Worm (Caenorhabditis elegans): Measurements from ENCODE around the gene bcl-7.

The bcl-7 gene

DNA sequence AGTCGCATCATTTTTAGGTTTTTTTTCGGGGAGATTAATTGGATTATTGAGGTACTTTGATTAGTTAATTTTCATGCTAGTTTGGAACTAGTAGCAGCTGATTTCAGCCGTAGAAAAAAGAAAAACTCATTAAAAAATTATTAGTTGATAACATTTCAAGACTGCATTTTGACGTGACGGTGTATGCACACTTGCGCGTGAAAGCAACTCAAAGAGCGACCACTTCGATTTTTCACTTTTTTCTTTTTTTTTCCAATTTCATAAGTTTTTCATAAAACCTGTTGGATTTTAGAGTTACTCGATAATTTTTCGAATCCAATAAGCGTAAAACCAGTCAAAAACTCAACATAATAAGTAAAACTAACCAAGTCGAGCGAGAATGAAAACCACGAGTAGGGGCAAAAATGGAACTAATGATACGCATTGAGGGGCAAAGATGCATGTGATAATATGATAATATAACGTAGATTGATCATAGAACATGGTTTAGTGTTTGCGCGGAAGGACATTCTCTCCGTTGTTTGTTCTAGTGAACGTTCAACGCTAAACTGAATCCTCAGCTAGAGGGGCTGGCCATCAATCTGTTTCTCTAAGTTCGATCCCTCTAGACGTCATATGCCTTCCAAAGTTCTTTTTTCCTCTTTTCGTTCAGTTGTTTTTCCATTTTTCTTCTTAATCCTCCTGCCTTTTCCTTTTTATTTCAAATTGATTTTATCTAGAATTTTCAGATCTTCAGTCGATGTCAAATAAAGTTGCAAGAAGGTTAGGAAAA, 22.5 kb downstream of the bcl-7 start, which contains the start of the genes F25B5.6 and F25B5.3 (continued):
- TF ChIP-seq mep-1 (tag; optimal IDR thresholded peaks at IDR 0.05) (no peak), ZK546.5 (tag; optimal IDR thresholded peaks at IDR 0.05) (no peak), nhr-77 (tag; optimal IDR thresholded peaks at IDR 0.05) (no peak), unc-62 (GFP tag; optimal IDR thresholded peaks at IDR 0.05 in 1 of 2) (peak in 1 of 2 experiments; percentile 68), unc-62 (tag; optimal IDR thresholded peaks at IDR 0.05) (no peak), ces-1 (GFP tag; optimal IDR thresholded peaks at IDR 0.05) (no peak), zag-1 (tag; optimal IDR thresholded peaks at IDR 0.05) (no peak), Y48G9A.11 (GFP tag; IDR thresholded peaks at IDR 0.05) (no peak), hlh-30 (tag; optimal IDR thresholded peaks at IDR 0.05; ENCODE audit: insufficient read depth) (peak; percentile 76), dve-1 (tag; optimal IDR thresholded peaks at IDR 0.05; ENCODE audit: insufficient read depth) (peak; percentile 8), lin-29 (GFP tag; IDR thresholded peaks at IDR 0.05) (no peak)

DNA sequence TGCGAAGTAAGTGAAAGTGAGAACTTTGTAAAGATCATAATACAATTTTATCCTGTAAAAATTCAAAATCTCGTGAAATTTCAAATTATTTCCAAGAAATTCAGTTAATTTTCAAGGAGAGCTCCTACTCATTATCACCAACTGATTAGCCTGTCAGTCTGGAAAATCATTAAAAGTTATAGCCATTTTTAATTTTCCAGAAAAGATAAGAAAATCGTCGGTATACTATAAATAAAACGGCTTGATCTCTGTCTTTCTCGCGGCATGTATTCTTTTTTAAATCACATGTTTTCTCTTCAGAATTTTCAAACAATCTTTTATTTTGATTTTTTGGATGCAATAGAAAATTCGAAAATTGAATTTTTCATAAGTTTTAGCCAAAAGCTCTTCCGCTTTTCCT, 23.1 kb downstream of the bcl-7 start:
- TF ChIP-seq dve-1 (tag; optimal IDR thresholded peaks at IDR 0.05; ENCODE audit: insufficient read depth) (peak; percentile 43), mxl-2 (GFP tag; conservative IDR thresholded peaks at IDR 0.05) (no peak), daf-19 (GFP tag; conservative IDR thresholded peaks at IDR 0.05) (no peak), ztf-7 (tag; optimal IDR thresholded peaks at IDR 0.05) (no peak), nhr-111 (GFP tag; optimal IDR thresholded peaks at IDR 0.05) (no peak), zfp-2 (tag; optimal IDR thresholded peaks at IDR 0.05) (no peak), T26A8.4 (GFP tag; IDR thresholded peaks at IDR 0.05) (no peak), dpl-1 (GFP tag; optimal IDR thresholded peaks at IDR 0.05) (no peak), duxl-1 (tag; optimal IDR thresholded peaks at IDR 0.05; ENCODE audit: poor library complexity) (no peak), nhr-76 (tag; optimal IDR thresholded peaks at IDR 0.05) (no peak), php-3 (GFP tag; IDR thresholded peaks at IDR 0.05) (peak; percentile 60; the same call in 1 of the 2 replicates), nhr-6 (tag; optimal IDR thresholded peaks at IDR 0.05) (no peak), dmd-6 (GFP tag; IDR thresholded peaks at IDR 0.05) (peak; percentile 32; the same call in 1 of the 2 replicates), snpc-1.2 (GFP tag; IDR thresholded peaks at IDR 0.05) (no peak)

DNA sequence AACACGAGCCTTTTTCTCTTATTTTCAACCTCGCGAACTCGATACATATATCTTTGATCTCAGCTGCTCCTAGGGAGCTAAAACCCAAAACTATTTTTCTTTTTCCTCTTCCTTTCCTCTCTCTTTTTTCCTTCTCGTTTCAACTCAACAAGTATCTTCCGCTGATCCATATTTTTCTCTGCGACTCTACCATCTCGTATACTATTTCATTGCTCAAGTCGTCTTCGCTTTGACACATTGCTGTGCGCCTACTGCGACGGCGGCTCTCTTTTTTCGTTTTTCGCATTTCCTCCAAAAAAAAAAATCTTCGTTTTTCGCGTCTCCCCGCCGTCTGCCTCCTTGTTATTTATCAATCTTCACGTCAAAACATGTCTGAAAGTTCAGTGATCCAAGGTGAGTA, 23.9 kb downstream of the bcl-7 start:
- TF ChIP-seq daf-19 (GFP tag; conservative IDR thresholded peaks at IDR 0.05) = no peak
- peak in 1 of 2 experiments; percentile 16 for TF ChIP-seq hif-1 (tag; optimal IDR thresholded peaks at IDR 0.05)
- no peak for TF ChIP-seq T26A8.4 (GFP tag; IDR thresholded peaks at IDR 0.05)
- peak in 1 of 2 experiments; percentile 94 for TF ChIP-seq unc-62 (GFP tag; optimal IDR thresholded peaks at IDR 0.05 in 1 of 2)
- no peak for TF ChIP-seq unc-62 (tag; optimal IDR thresholded peaks at IDR 0.05)
- peak; percentile 56 for TF ChIP-seq ceh-20 (GFP tag; IDR thresholded peaks at IDR 0.05)
- TF ChIP-seq nhr-237 (tag; optimal IDR thresholded peaks at IDR 0.05) = no peak
- no peak for TF ChIP-seq nhr-41 (GFP tag; IDR thresholded peaks at IDR 0.05)
- TF ChIP-seq daf-16 (GFP tag; optimal IDR thresholded peaks at IDR 0.05) = peak in 1 of 2 experiments; percentile 56
- no peak for TF ChIP-seq daf-16 (tag; optimal IDR thresholded peaks at IDR 0.05)
- peak; percentile 57 for TF ChIP-seq hlh-11 (tag; optimal IDR thresholded peaks at IDR 0.05)
- TF ChIP-seq set-16 (GFP tag; IDR thresholded peaks at IDR 0.05) = peak; percentile 48; the same call in 1 of the 2 replicates
- peak; percentile 10; the same call in 1 of the 2 replicates for TF ChIP-seq dmd-6 (GFP tag; IDR thresholded peaks at IDR 0.05)
- no peak for TF ChIP-seq snpc-1.2 (GFP tag; IDR thresholded peaks at IDR 0.05)
- no peak for TF ChIP-seq ceh-44 (GFP tag; IDR thresholded peaks at IDR 0.05)
- peak; percentile 20 for TF ChIP-seq mes-2 (tag; optimal IDR thresholded peaks at IDR 0.05; ENCODE audit: poor library complexity, severe bottlenecking)
- peak; percentile 4 for TF ChIP-seq nhr-11 (tag; optimal IDR thresholded peaks at IDR 0.05)
- TF ChIP-seq fkh-10 (GFP tag; optimal IDR thresholded peaks at IDR 0.05) = peak; percentile 76
- TF ChIP-seq nhr-6 (tag; optimal IDR thresholded peaks at IDR 0.05) = no peak
- TF ChIP-seq arid-1 (GFP tag; conservative IDR thresholded peaks at IDR 0.05) = no peak
- peak; percentile 36 for TF ChIP-seq rbr-2 (tag; optimal IDR thresholded peaks at IDR 0.05)
- peak; percentile 2 for TF ChIP-seq hlh-30 (tag; optimal IDR thresholded peaks at IDR 0.05; ENCODE audit: insufficient read depth)
- TF ChIP-seq dmd-8 (GFP tag; IDR thresholded peaks at IDR 0.05) = no peak
- TF ChIP-seq aha-1 (tag) = peak; percentile 94
- peak; percentile 54 for TF ChIP-seq mep-1 (tag; optimal IDR thresholded peaks at IDR 0.05)
- 0 out of 2 replicates have a peak, but pooled peaks have one; percentile 5 for TF ChIP-seq egl-43 (GFP tag; IDR thresholded peaks at IDR 0.05)
- TF ChIP-seq unc-39 (tag; optimal IDR thresholded peaks at IDR 0.05) = no peak
- TF ChIP-seq ctbp-1 (GFP tag; IDR thresholded peaks at IDR 0.05) = peak; percentile 50; the same call in 1 of the 2 replicates
- TF ChIP-seq lin-1 (GFP tag; IDR thresholded peaks at IDR 0.05) = no peak
- TF ChIP-seq pha-4 (GFP tag; IDR thresholded peaks at IDR 0.05) = peak; percentile 42; the same call in 1 of the 2 replicates
- no peak for TF ChIP-seq pha-4 (tag; optimal IDR thresholded peaks at IDR 0.05)

Data from whole organism, L4 larva.